Worm (Caenorhabditis elegans) whole organism, L2 larva: ENCODE results near the gene F26G1.5.

Experiments
- C34F6.9 ChIP-seq: fragments of 150-350 bp; optimal IDR thresholded peaks from 2 replicates; lab custom pipeline; 2014; ENCODE audit warnings: missing biosample characterization, missing genetic modification characterization
- egl-27 ChIP-seq: sonication (generic microtip); optimal IDR thresholded peaks from 3 replicates; lab custom pipeline; 2017; ENCODE audit warnings: missing biosample characterization, missing genetic modification reagents, missing genetic modification characterization
- lin-39 ChIP-seq: fragments of 150-350 bp; optimal IDR thresholded peaks from 2 replicates; lab custom pipeline; 2014; ENCODE audit warnings: missing biosample characterization, missing genetic modification reagents, missing genetic modification characterization
- mab-5 ChIP-seq: fragments of 150-350 bp; optimal IDR thresholded peaks from 2 replicates; lab custom pipeline; 2014; ENCODE audit warnings: missing biosample characterization, missing genetic modification characterization
- nhr-11 ChIP-seq: fragments of 150-350 bp; optimal IDR thresholded peaks from 2 replicates; lab custom pipeline; 2014; ENCODE audit warnings: missing biosample characterization, missing genetic modification characterization
- nhr-237 ChIP-seq: fragments of 150-350 bp; optimal IDR thresholded peaks from 2 replicates; lab custom pipeline; 2014; ENCODE audit warnings: missing biosample characterization, missing genetic modification characterization
- sem-4 ChIP-seq: fragments of 150-350 bp; optimal IDR thresholded peaks from 2 replicates; lab custom pipeline; 2014; ENCODE audit warnings: missing biosample characterization, missing genetic modification reagents, missing genetic modification characterization
- skn-1 ChIP-seq: sonication (generic microtip); optimal IDR thresholded peaks from 2 replicates; lab custom pipeline; 2017; ENCODE audit warnings: missing biosample characterization, missing genetic modification characterization
- unc-62 ChIP-seq: fragments of 150-350 bp; optimal IDR thresholded peaks from 2 replicates; lab custom pipeline; 2014; ENCODE audit warnings: missing biosample characterization, missing genetic modification reagents, missing genetic modification characterization
- zag-1 ChIP-seq: fragments of 150-350 bp; optimal IDR thresholded peaks from 2 replicates; lab custom pipeline; 2014; ENCODE audit warnings: missing biosample characterization, missing genetic modification characterization
- ztf-1 ChIP-seq: fragments of 200-800 bp; sonication (Bioruptor generic); conservative IDR thresholded peaks from 2 replicates; pipeline ENCODE4 v1.3.6; 2022; ENCODE audit warnings: missing genetic modification characterization, missing compliant biosample characterization
- ztf-11 ChIP-seq: sonication (generic microtip); optimal IDR thresholded peaks from 2 replicates; lab custom pipeline; 2017; ENCODE audit warnings: missing biosample characterization, missing genetic modification characterization

- TF ChIP-seq ztf-1 (GFP tag; lab: Robert Waterston, UW) (no peak), nhr-237 (tag; lab: Kevin White, UChicago) (no peak), mab-5 (tag; lab: Kevin White, UChicago) (no peak), ztf-11 (tag; lab: Kevin White, UChicago) (no peak), egl-27 (tag; lab: Kevin White, UChicago) (no peak), unc-62 (GFP tag; lab: Kevin White, UChicago) (no peak), zag-1 (tag; lab: Kevin White, UChicago) (no peak), nhr-11 (tag; lab: Kevin White, UChicago) (no peak), skn-1 (no peak), C34F6.9 (tag; lab: Kevin White, UChicago) (no peak), sem-4 (no peak), lin-39 (no peak)
These were observed 8.5 kb downstream of the F26G1.5 start, which contains the start of gene F26G1.2 for ce11 chrII:4762574-4763285.
